Fruit fly (Drosophila melanogaster): Measurements from ENCODE around the gene meng.

The meng gene

dm6 chr2L:6787029-6787972 lies 45.0 kb downstream of the meng start (continued):
- peak; percentile 18 for TF ChIP-seq BEAF-32 (GFP tag; optimal IDR thresholded peaks at IDR 0.05)
- peak; percentile 85 for TF ChIP-seq Aef1 (GFP tag; IDR thresholded peaks at IDR 0.05)
- peak; percentile 42; the same call in 2 of the 3 replicates for TF ChIP-seq otp (GFP tag; IDR thresholded peaks at IDR 0.05)
- TF ChIP-seq tio (GFP tag; optimal IDR thresholded peaks at IDR 0.05) = peak; percentile 98
- TF ChIP-seq Doc2 (GFP tag; IDR thresholded peaks at IDR 0.05) = no peak
- TF ChIP-seq MBD-R2 (GFP tag; IDR thresholded peaks at IDR 0.05) = peak; percentile 39; the same call in 1 of the 2 replicates
- peak; percentile 73 for TF ChIP-seq Poxn (GFP tag; IDR thresholded peaks at IDR 0.05)
- peak; percentile 91 for TF ChIP-seq twi (tag; optimal IDR thresholded peaks at IDR 0.05)
- TF ChIP-seq pum (GFP tag; optimal IDR thresholded peaks at IDR 0.05) = peak; percentile 97
- no peak for TF ChIP-seq HLHmδ (GFP tag; optimal IDR thresholded peaks at IDR 0.05)
- peak; percentile 92 for TF ChIP-seq CG16815 (GFP tag; optimal IDR thresholded peaks at IDR 0.05)
- peak; percentile 94 for TF ChIP-seq CG1602 (GFP tag; optimal IDR thresholded peaks at IDR 0.05)
- TF ChIP-seq Spps (tag; optimal IDR thresholded peaks at IDR 0.05) = peak; percentile 78
- peak; percentile 83 for TF ChIP-seq kah (GFP tag; optimal IDR thresholded peaks at IDR 0.05)
- peak; percentile 93 for TF ChIP-seq CG13296 (GFP tag; optimal IDR thresholded peaks at IDR 0.05)
- peak; percentile 11 to 70 for TF ChIP-seq tll (GFP tag; optimal IDR thresholded peaks at IDR 0.05)
- no peak for TF ChIP-seq prd (optimal IDR thresholded peaks at IDR 0.05)
- TF ChIP-seq prd (GFP tag; IDR thresholded peaks at IDR 0.05) = peak; percentile 91
- peak; percentile 84 for TF ChIP-seq CG18011 (GFP tag; optimal IDR thresholded peaks at IDR 0.05)
- TF ChIP-seq Jarid2 (GFP tag; optimal IDR thresholded peaks at IDR 0.05) = peak; percentile 5
- TF ChIP-seq bab2 (GFP tag; optimal IDR thresholded peaks at IDR 0.05) = peak; percentile 96
- peak; percentile 0 for TF ChIP-seq MESR4 (GFP tag; optimal IDR thresholded peaks at IDR 0.05)
- TF ChIP-seq Ada2b (GFP tag; IDR thresholded peaks at IDR 0.05) = peak; percentile 83
- peak; percentile 88 for TF ChIP-seq CG31388 (GFP tag; optimal IDR thresholded peaks at IDR 0.05)
- TF ChIP-seq CHES-1-like (GFP tag; optimal IDR thresholded peaks at IDR 0.05) = peak; percentile 98
- peak; percentile 89 for TF ChIP-seq jigr1 (GFP tag; IDR thresholded peaks at IDR 0.05)
- peak; percentile 98 for TF ChIP-seq Sox100B (GFP tag; optimal IDR thresholded peaks at IDR 0.05)
- TF ChIP-seq Fer1 (GFP tag; optimal IDR thresholded peaks at IDR 0.05) = peak; percentile 93
- peak; percentile 79 for TF ChIP-seq CG3995 (GFP tag; optimal IDR thresholded peaks at IDR 0.05)
- peak; percentile 96 for TF ChIP-seq CG14710 (tag; optimal IDR thresholded peaks at IDR 0.05)
- peak; percentile 87 for TF ChIP-seq CG17568 (GFP tag; optimal IDR thresholded peaks at IDR 0.05)
- TF ChIP-seq zf30C (GFP tag; optimal IDR thresholded peaks at IDR 0.05) = peak; percentile 89
- TF ChIP-seq Nf-YB (GFP tag; optimal IDR thresholded peaks at IDR 0.05) = peak; percentile 84
- peak; percentile 97 for TF ChIP-seq shn (GFP tag; optimal IDR thresholded peaks at IDR 0.05)
- peak; percentile 78 for TF ChIP-seq Dbx (GFP tag; IDR thresholded peaks at IDR 0.05)
- TF ChIP-seq CG10274 (GFP tag; optimal IDR thresholded peaks at IDR 0.05) = peak; percentile 90
- TF ChIP-seq chif (GFP tag; optimal IDR thresholded peaks at IDR 0.05) = peak; percentile 92 to 96
- TF ChIP-seq CG7839 (tag; optimal IDR thresholded peaks at IDR 0.05) = peak; percentile 98
- TF ChIP-seq CG30403 (GFP tag; optimal IDR thresholded peaks at IDR 0.05) = peak; percentile 99
- peak; percentile 36 for TF ChIP-seq wek (GFP tag; optimal IDR thresholded peaks at IDR 0.05)
- peak; percentile 86 for TF ChIP-seq CG2202 (tag; optimal IDR thresholded peaks at IDR 0.05)
- peak; percentile 9; the same call in 1 of the 2 replicates for TF ChIP-seq bowl (GFP tag; IDR thresholded peaks at IDR 0.05)
- TF ChIP-seq Sry-β (GFP tag; optimal IDR thresholded peaks at IDR 0.05) = peak; percentile 57
- TF ChIP-seq H2.0 (GFP tag; IDR thresholded peaks at IDR 0.05) = peak; percentile 78
- TF ChIP-seq cas (GFP tag; IDR thresholded peaks at IDR 0.05) = peak; percentile 61
- peak; percentile 87 for TF ChIP-seq croc (GFP tag; conservative IDR thresholded peaks at IDR 0.05)
- peak; percentile 91 for TF ChIP-seq caup (GFP tag; optimal IDR thresholded peaks at IDR 0.05; ENCODE audit: severe bottlenecking)
- TF ChIP-seq CG5245 (GFP tag; optimal IDR thresholded peaks at IDR 0.05) = peak; percentile 83
